Worm (Caenorhabditis elegans): ENCODE results near the gene cpsf-1.

cpsf-1 gene

ce11 chrIV:2048839-2049238, 16.0 kb upstream of the cpsf-1 start (continued):
- TF ChIP-seq chd-7 (tag; optimal IDR thresholded peaks at IDR 0.05) (peak; percentile 18), cebp-1 (GFP tag; IDR thresholded peaks at IDR 0.05) (no peak), cebp-1 (tag; optimal IDR thresholded peaks at IDR 0.05) (peak; percentile 58), zfh-2 (GFP tag; conservative IDR thresholded peaks at IDR 0.05) (peak; percentile 94), somi-1 (GFP tag; optimal IDR thresholded peaks at IDR 0.05) (peak; percentile 21), mcd-1 (GFP tag; IDR thresholded peaks at IDR 0.05) (peak; percentile 50; the same call in 1 of the 2 replicates), hmg-1.2 (GFP tag; IDR thresholded peaks at IDR 0.05) (peak; percentile 57; the same call in 1 of the 2 replicates)

- peak; percentile 56 for TF ChIP-seq zfh-2 (GFP tag; conservative IDR thresholded peaks at IDR 0.05)
- TF ChIP-seq F57A8.1 (GFP tag; optimal IDR thresholded peaks at IDR 0.05), result no peak
- TF ChIP-seq hmg-1.2 (GFP tag; IDR thresholded peaks at IDR 0.05), result no peak
Observed at ce11 chrIV:2037497-2037896, 4.7 kb upstream of the cpsf-1 start.

- TF ChIP-seq gei-17 (GFP tag; optimal IDR thresholded peaks at IDR 0.05) (no peak), die-1 (tag; optimal IDR thresholded peaks at IDR 0.05) (no peak), bed-1 (GFP tag; IDR thresholded peaks at IDR 0.05) (no peak), efl-1 (GFP tag; optimal IDR thresholded peaks at IDR 0.05) (no peak), attf-3 (GFP tag; conservative IDR thresholded peaks at IDR 0.05) (no peak), rcor-1 (GFP tag; IDR thresholded peaks at IDR 0.05) (no peak), egl-44 (GFP tag; IDR thresholded peaks at IDR 0.05) (no peak), hsf-1 (GFP tag; IDR thresholded peaks at IDR 0.05) (no peak), F37B4.10 (GFP tag; IDR thresholded peaks at IDR 0.05) (no peak), nhr-27 (tag; optimal IDR thresholded peaks at IDR 0.05) (no peak), lin-35 (GFP tag; optimal IDR thresholded peaks at IDR 0.05) (no peak), C17E4.6 (GFP tag; IDR thresholded peaks at IDR 0.05) (no peak), tbp1 (GFP tag; optimal IDR thresholded peaks at IDR 0.05) (no peak), mel-28 (tag; optimal IDR thresholded peaks at IDR 0.05; ENCODE audit: borderline replicate concordance) (no peak), Y56A3A.18 (GFP tag; IDR thresholded peaks at IDR 0.05) (no peak), ekl-4 (GFP tag; IDR thresholded peaks at IDR 0.05) (no peak), chd-7 (tag; optimal IDR thresholded peaks at IDR 0.05) (no peak), ama-1 (optimal IDR thresholded peaks at IDR 0.05) (no peak), ama-1 (GFP tag; optimal IDR thresholded peaks at IDR 0.05) (no peak)
Observed at ce11 chrIV:2036974-2037373, 4.2 kb upstream of the cpsf-1 start, which contains the start of the genes Y76B12C.9 and cng-2. Y76B12C.9 (minus strand) TSS chrIV:2037074. cng-2 (plus strand) TSS chrIV:2037191.

ce11 chrIV:2008920-2009319, 23.9 kb downstream of the cpsf-1 start:
- no peak for TF ChIP-seq fkh-3 (tag; optimal IDR thresholded peaks at IDR 0.05)
- 0 out of 2 replicates have a peak, but pooled peaks have one; percentile 12 for TF ChIP-seq madf-8 (GFP tag; conservative IDR thresholded peaks at IDR 0.05)
- TF ChIP-seq lin-54 (GFP tag; optimal IDR thresholded peaks at IDR 0.05), result peak; percentile 21
- TF ChIP-seq athp-1 (tag; optimal IDR thresholded peaks at IDR 0.05), result no peak
- TF ChIP-seq snpc-1.3 (tag; optimal IDR thresholded peaks at IDR 0.05; ENCODE audit: insufficient read depth), result no peak
- TF ChIP-seq ztf-25 (GFP tag; IDR thresholded peaks at IDR 0.05), result no peak
- TF ChIP-seq Y95B8A.8 (GFP tag; IDR thresholded peaks at IDR 0.05), result 0 out of 2 replicates have a peak, but pooled peaks have one; percentile 31
- no peak for TF ChIP-seq cebp-1 (GFP tag; IDR thresholded peaks at IDR 0.05)
- peak; percentile 26 for TF ChIP-seq cebp-1 (tag; optimal IDR thresholded peaks at IDR 0.05)
- peak; percentile 15 for TF ChIP-seq lsl-1 (GFP tag; optimal IDR thresholded peaks at IDR 0.05)
- TF ChIP-seq zim-3 (tag; optimal IDR thresholded peaks at IDR 0.05), result no peak
- no peak for TF ChIP-seq Y53F4B.3 (GFP tag; IDR thresholded peaks at IDR 0.05)
- TF ChIP-seq nfya-1 (tag; optimal IDR thresholded peaks at IDR 0.05; ENCODE audit: borderline replicate concordance, insufficient read depth), result no peak
- TF ChIP-seq B0336.3 (GFP tag; IDR thresholded peaks at IDR 0.05), result peak; percentile 66
- TF ChIP-seq hmg-20 (GFP tag; IDR thresholded peaks at IDR 0.05), result no peak
- no peak for TF ChIP-seq zfh-2 (GFP tag; conservative IDR thresholded peaks at IDR 0.05)
- no peak for TF ChIP-seq die-1 (tag; optimal IDR thresholded peaks at IDR 0.05)
- no peak for TF ChIP-seq cebp-2 (GFP tag; IDR thresholded peaks at IDR 0.05)
- peak; percentile 100 for TF ChIP-seq him-1 (tag; optimal IDR thresholded peaks at IDR 0.05)
- TF ChIP-seq pha-4 (tag; optimal IDR thresholded peaks at IDR 0.05), result no peak
- TF ChIP-seq madf-6 (GFP tag; IDR thresholded peaks at IDR 0.05), result peak; percentile 39
- peak in 1 of 2 experiments; percentile 22 for TF ChIP-seq rec-8 (tag; optimal IDR thresholded peaks at IDR 0.05)

Data from whole organism, young adult.